Worm (Caenorhabditis elegans): ENCODE results near the gene rap-3.

rap-3 gene

ce11 chrIV:11145929-11146339 is 31.1 kb upstream of the rap-3 start (continued):
- TF ChIP-seq dox-1 (GFP tag; IDR thresholded peaks at IDR 0.05): no peak
- peak; percentile 78; the same call in 1 of the 2 replicates for TF ChIP-seq attf-6 (GFP tag; IDR thresholded peaks at IDR 0.05)
- peak; percentile 2 for TF ChIP-seq ztf-26 (tag; optimal IDR thresholded peaks at IDR 0.05)
- TF ChIP-seq ztf-18 (tag; optimal IDR thresholded peaks at IDR 0.05): no peak
- no peak for TF ChIP-seq nhr-179 (tag; optimal IDR thresholded peaks at IDR 0.05)
- no peak for TF ChIP-seq mel-28 (tag; optimal IDR thresholded peaks at IDR 0.05; ENCODE audit: borderline replicate concordance)
- peak; percentile 32 for TF ChIP-seq F33H1.4 (GFP tag; IDR thresholded peaks at IDR 0.05)
- TF ChIP-seq K11D2.4 (GFP tag; IDR thresholded peaks at IDR 0.05): no peak
- TF ChIP-seq hmg-1.2 (GFP tag; IDR thresholded peaks at IDR 0.05): no peak
- TF ChIP-seq sdz-38 (tag; optimal IDR thresholded peaks at IDR 0.05): no peak
- TF ChIP-seq let-607 (tag; optimal IDR thresholded peaks at IDR 0.05): no peak
- TF ChIP-seq nhr-27 (tag; optimal IDR thresholded peaks at IDR 0.05): peak; percentile 75
- TF ChIP-seq snpc-1.3 (tag; optimal IDR thresholded peaks at IDR 0.05; ENCODE audit: insufficient read depth): peak; percentile 26
- TF ChIP-seq rec-8 (tag; optimal IDR thresholded peaks at IDR 0.05): peak in 1 of 2 experiments; percentile 53
- no peak for TF ChIP-seq aptf-2 (GFP tag; conservative IDR thresholded peaks at IDR 0.05)
- TF ChIP-seq ceh-100 (GFP tag; IDR thresholded peaks at IDR 0.05): peak; percentile 20; the same call in 1 of the 2 replicates
- TF ChIP-seq lag-1 (GFP tag; IDR thresholded peaks at IDR 0.05): no peak
- TF ChIP-seq atf-7 (tag; optimal IDR thresholded peaks at IDR 0.05): peak; percentile 46
- no peak for TF ChIP-seq ztf-25 (GFP tag; IDR thresholded peaks at IDR 0.05)
- TF ChIP-seq T07F8.4 (tag; optimal IDR thresholded peaks at IDR 0.05): no peak
- no peak for TF ChIP-seq tbx-9 (tag; optimal IDR thresholded peaks at IDR 0.05; ENCODE audit: borderline replicate concordance)
- TF ChIP-seq tbp1 (GFP tag; optimal IDR thresholded peaks at IDR 0.05): peak; percentile 42
- peak; percentile 74 for TF ChIP-seq hsf-1 (GFP tag; IDR thresholded peaks at IDR 0.05)
- no peak for TF ChIP-seq rpc-1 (optimal IDR thresholded peaks at IDR 0.05)
- TF ChIP-seq rpc-1 (tag; optimal IDR thresholded peaks at IDR 0.05): no peak

ce11 chrIV:11146492-11146891 is 30.6 kb upstream of the rap-3 start:
- no peak for TF ChIP-seq cebp-2 (GFP tag; IDR thresholded peaks at IDR 0.05)
- no peak for TF ChIP-seq T07F8.4 (tag; optimal IDR thresholded peaks at IDR 0.05)
- no peak for TF ChIP-seq snpc-1.3 (tag; optimal IDR thresholded peaks at IDR 0.05; ENCODE audit: insufficient read depth)
- no peak for TF ChIP-seq B0035.1 (tag; optimal IDR thresholded peaks at IDR 0.05)
- TF ChIP-seq bed-2 (GFP tag; IDR thresholded peaks at IDR 0.05): no peak
- no peak for TF ChIP-seq zim-3 (tag; optimal IDR thresholded peaks at IDR 0.05)
- TF ChIP-seq tbx-9 (tag; optimal IDR thresholded peaks at IDR 0.05; ENCODE audit: borderline replicate concordance): no peak
- no peak for TF ChIP-seq ets-4 (GFP tag; optimal IDR thresholded peaks at IDR 0.05)
- TF ChIP-seq dpl-1 (GFP tag; optimal IDR thresholded peaks at IDR 0.05): no peak
- no peak for TF ChIP-seq nhr-80 (tag; optimal IDR thresholded peaks at IDR 0.05)
- no peak for TF ChIP-seq ztf-28 (GFP tag; IDR thresholded peaks at IDR 0.05)
- TF ChIP-seq ztf-18 (tag; optimal IDR thresholded peaks at IDR 0.05): no peak
- no peak for TF ChIP-seq ztf-26 (tag; optimal IDR thresholded peaks at IDR 0.05)
- no peak for TF ChIP-seq pbrm-1 (GFP tag; IDR thresholded peaks at IDR 0.05)
- no peak for TF ChIP-seq attf-3 (GFP tag; conservative IDR thresholded peaks at IDR 0.05)
- no peak for TF ChIP-seq F49E8.2 (tag; optimal IDR thresholded peaks at IDR 0.05; ENCODE audit: insufficient read depth)
- no peak for TF ChIP-seq Y95B8A.8 (GFP tag; IDR thresholded peaks at IDR 0.05)
- TF ChIP-seq akir-1 (GFP tag; optimal IDR thresholded peaks at IDR 0.05): no peak
- TF ChIP-seq B0019.2 (GFP tag; conservative IDR thresholded peaks at IDR 0.05): no peak

Measured in whole organism, young adult.